Fruit fly (Drosophila melanogaster) whole organism, adult: Measurements from ENCODE around the gene CG7945.

Source experiments
- cnc ChIP-seq, 2 experiments: fragments of >200 bp; optimal IDR thresholded peaks; 2 replicates each; lab custom pipeline; 2017
- pad ChIP-seq: fragments of 200-800 bp; sonication (Bioruptor generic); optimal IDR thresholded peaks from 3 replicates; lab custom pipeline; 2017; ENCODE audit warnings: missing biosample characterization, missing genetic modification characterization, mild to moderate bottlenecking, moderate library complexity, missing genetic modification reagents
- tj ChIP-seq: fragments of 200-800 bp; sonication (Bioruptor generic); optimal IDR thresholded peaks from 3 replicates; lab custom pipeline; 2017; ENCODE audit warnings: missing biosample characterization, mild to moderate bottlenecking, missing genetic modification characterization, moderate library complexity

DNA sequence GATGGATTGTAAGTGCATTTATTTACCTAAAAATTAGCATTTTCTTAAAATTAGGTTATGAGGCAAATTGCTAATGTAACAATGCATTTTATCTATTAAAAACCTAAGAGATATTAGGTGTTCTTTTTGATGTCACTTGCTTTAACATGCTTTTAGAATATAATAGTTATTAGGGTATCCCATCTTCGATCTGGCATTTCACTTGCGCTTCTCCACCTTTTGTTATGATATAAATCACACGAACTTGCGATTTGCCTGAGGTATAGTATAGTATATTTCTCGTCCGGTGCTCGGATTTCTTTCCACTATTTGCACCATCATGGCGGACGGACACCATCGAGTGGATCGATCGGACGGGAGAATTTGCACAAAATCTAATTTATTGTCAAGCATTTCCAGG is 6.1 kb upstream of the CG7945 start:
- no peak for TF ChIP-seq cnc (optimal IDR thresholded peaks at IDR 0.05; lab: Kevin White, UChicago)
- TF ChIP-seq pad, result no peak
- TF ChIP-seq tj (GFP tag; lab: Kevin White, UChicago), result no peak
